Fruit fly (Drosophila melanogaster) whole organism, prepupa: ENCODE data around the gene Tis11.

ENCODE experiments used
- CG10631 ChIP-seq: fragments of 200-800 bp; sonication (Bioruptor generic); optimal IDR thresholded peaks from 2 replicates; lab custom pipeline; 2016; ENCODE audit warnings: missing biosample characterization, missing genetic modification characterization
- CG10669 ChIP-seq: fragments of 200-800 bp; sonication (Bioruptor generic); optimal IDR thresholded peaks from 3 replicates; lab custom pipeline; 2018; ENCODE audit warnings: missing biosample characterization, mild to moderate bottlenecking, missing genetic modification characterization, moderate library complexity
- CG11294 ChIP-seq: fragments of 200-800 bp; sonication (Bioruptor generic); IDR thresholded peaks from 2 replicates; pipeline ENCODE4 v1.3.6; 2022; ENCODE audit warnings: missing biosample characterization, missing genetic modification characterization
- CG11762 ChIP-seq: fragments of 200-800 bp; sonication (Bioruptor generic); optimal IDR thresholded peaks from 3 replicates; lab custom pipeline; 2016; ENCODE audit warnings: missing biosample characterization, missing genetic modification characterization; ENCODE audit not compliant: insufficient read depth
- CG11902 ChIP-seq: fragments of 200-800 bp; sonication (Bioruptor generic); optimal IDR thresholded peaks from 3 replicates; lab custom pipeline; 2016; ENCODE audit warnings: missing biosample characterization, missing genetic modification characterization
- CG15336 ChIP-seq: fragments of 200-800 bp; sonication (Bioruptor generic); IDR thresholded peaks from 2 replicates; pipeline ENCODE4 v1.3.6; 2022; ENCODE audit warnings: missing biosample characterization, missing genetic modification characterization
- CG1621 ChIP-seq: fragments of 200-800 bp; sonication (Bioruptor generic); optimal IDR thresholded peaks from 3 replicates; lab custom pipeline; 2018; ENCODE audit warnings: missing biosample characterization, mild to moderate bottlenecking, missing genetic modification characterization
- CG16779 ChIP-seq: fragments of 200-800 bp; sonication (Bioruptor generic); optimal IDR thresholded peaks from 3 replicates; lab custom pipeline; 2017; ENCODE audit warnings: missing biosample characterization, mild to moderate bottlenecking, missing genetic modification characterization
- CG3032 ChIP-seq: fragments of 200-800 bp; optimal IDR thresholded peaks from 2 replicates; lab custom pipeline; 2019; ENCODE audit warnings: missing biosample characterization, mild to moderate bottlenecking, missing genetic modification characterization, moderate library complexity
- CG31627 ChIP-seq: fragments of 200-800 bp; sonication (Bioruptor generic); optimal IDR thresholded peaks from 3 replicates; lab custom pipeline; 2016; ENCODE audit warnings: missing biosample characterization, missing genetic modification characterization
- CG34406 ChIP-seq: fragments of 200-800 bp; sonication (Bioruptor generic); optimal IDR thresholded peaks from 3 replicates; lab custom pipeline; 2016; ENCODE audit warnings: missing biosample characterization, missing genetic modification characterization
- CG3919 ChIP-seq: fragments of 200-800 bp; sonication (Bioruptor generic); optimal IDR thresholded peaks from 3 replicates; lab custom pipeline; 2016; ENCODE audit warnings: missing biosample characterization, missing genetic modification characterization
- CG4318 ChIP-seq: fragments of 200-800 bp; sonication (Bioruptor generic); optimal IDR thresholded peaks from 3 replicates; lab custom pipeline; 2017; ENCODE audit warnings: missing biosample characterization, mild to moderate bottlenecking, missing genetic modification characterization
- CG6163 ChIP-seq: fragments of 200-800 bp; sonication (Bioruptor generic); IDR thresholded peaks from 3 replicates; pipeline ENCODE4 v1.3.6; 2022; ENCODE audit warnings: missing biosample characterization, missing genetic modification characterization
- CG6276 ChIP-seq: fragments of 200-800 bp; sonication (Bioruptor generic); optimal IDR thresholded peaks from 2 replicates; lab custom pipeline; 2017; ENCODE audit warnings: missing biosample characterization, mild to moderate bottlenecking, missing genetic modification characterization
- CG6792 ChIP-seq: fragments of 200-800 bp; sonication (Bioruptor generic); optimal IDR thresholded peaks from 3 replicates; lab custom pipeline; 2016; ENCODE audit warnings: missing biosample characterization, missing genetic modification characterization
- CG6808 ChIP-seq: fragments of 200-800 bp; sonication (Bioruptor generic); optimal IDR thresholded peaks from 3 replicates; lab custom pipeline; 2017; ENCODE audit warnings: missing biosample characterization, missing genetic modification characterization, mild to moderate bottlenecking, moderate library complexity, missing genetic modification reagents
- CG7368 ChIP-seq: fragments of 200-800 bp; sonication (Bioruptor generic); optimal IDR thresholded peaks from 3 replicates; lab custom pipeline; 2016; ENCODE audit warnings: missing biosample characterization, missing genetic modification characterization
- CG8119 ChIP-seq: fragments of 200-800 bp; sonication (Bioruptor generic); IDR thresholded peaks from 3 replicates; pipeline ENCODE4 v1.3.6; 2022; ENCODE audit warnings: missing biosample characterization, missing genetic modification characterization
- CG8319 ChIP-seq: fragments of 200-800 bp; sonication (Bioruptor generic); optimal IDR thresholded peaks from 3 replicates; lab custom pipeline; 2016; ENCODE audit warnings: missing biosample characterization, missing genetic modification characterization
- CG8632 ChIP-seq: fragments of 200-800 bp; sonication (Bioruptor generic); optimal IDR thresholded peaks from 3 replicates; lab custom pipeline; 2016; ENCODE audit warnings: missing biosample characterization, missing genetic modification characterization
- CG9139 ChIP-seq: fragments of 200-800 bp; sonication (Bioruptor generic); optimal IDR thresholded peaks from 3 replicates; lab custom pipeline; 2017; ENCODE audit warnings: missing biosample characterization, mild to moderate bottlenecking, missing genetic modification characterization
- Eip75B ChIP-seq: fragments of 200-800 bp; sonication (Bioruptor generic); optimal IDR thresholded peaks from 3 replicates; lab custom pipeline; 2016; ENCODE audit warnings: missing biosample characterization, missing genetic modification characterization
- Eip78C ChIP-seq: fragments of 200-800 bp; sonication (Bioruptor generic); peaks from one replicate; lab custom pipeline; 2016; ENCODE audit warnings: missing biosample characterization, missing genetic modification characterization
- Eip93F ChIP-seq: fragments of 200-800 bp; sonication (Bioruptor generic); optimal IDR thresholded peaks from 2 replicates; lab custom pipeline; 2016; ENCODE audit warnings: missing biosample characterization, mild to moderate bottlenecking, missing genetic modification characterization
- Ets21C ChIP-seq: fragments of 200-800 bp; sonication (Bioruptor generic); optimal IDR thresholded peaks from 3 replicates; lab custom pipeline; 2016; ENCODE audit warnings: missing biosample characterization, missing genetic modification characterization
- Ets96B ChIP-seq: fragments of 200-800 bp; optimal IDR thresholded peaks from 2 replicates; lab custom pipeline; 2019; ENCODE audit warnings: missing biosample characterization, mild to moderate bottlenecking, missing genetic modification characterization, moderate library complexity
- Gug ChIP-seq: fragments of 200-800 bp; sonication (Bioruptor generic); IDR thresholded peaks from 2 replicates; pipeline ENCODE4 v1.3.6; 2022; ENCODE audit warnings: missing biosample characterization, missing genetic modification characterization
- Hr38 ChIP-seq: sonication (Bioruptor generic); optimal IDR thresholded peaks from 2 replicates; lab custom pipeline; 2016; ENCODE audit warnings: missing biosample characterization, missing genetic modification characterization
- Hr39 ChIP-seq: fragments of 200-800 bp; sonication (Bioruptor generic); optimal IDR thresholded peaks from 2 replicates; lab custom pipeline; 2016; ENCODE audit warnings: missing biosample characterization, missing genetic modification characterization
- Met ChIP-seq: fragments of 200-800 bp; sonication (Bioruptor generic); optimal IDR thresholded peaks from 3 replicates; lab custom pipeline; 2016; ENCODE audit warnings: missing biosample characterization, missing genetic modification characterization
- Smox ChIP-seq: fragments of 200-800 bp; sonication (Bioruptor generic); optimal IDR thresholded peaks from 3 replicates; lab custom pipeline; 2016; ENCODE audit warnings: missing biosample characterization, missing genetic modification characterization
- Sox15 ChIP-seq: fragments of 200-800 bp; sonication (Bioruptor generic); optimal IDR thresholded peaks from 3 replicates; lab custom pipeline; 2016; ENCODE audit warnings: missing biosample characterization, missing genetic modification characterization
- achi ChIP-seq: fragments of 200-800 bp; sonication (Bioruptor generic); optimal IDR thresholded peaks from 3 replicates; lab custom pipeline; 2016; ENCODE audit warnings: missing biosample characterization, missing genetic modification characterization
- acj6 ChIP-seq: fragments of 200-800 bp; sonication (Bioruptor generic); optimal IDR thresholded peaks from 3 replicates; lab custom pipeline; 2016; ENCODE audit warnings: missing biosample characterization, missing genetic modification characterization
- cyc ChIP-seq: fragments of 200-800 bp; sonication (Bioruptor generic); optimal IDR thresholded peaks from 3 replicates; lab custom pipeline; 2016; ENCODE audit warnings: missing biosample characterization, missing genetic modification characterization
- dac ChIP-seq: fragments of 200-800 bp; sonication (Bioruptor generic); optimal IDR thresholded peaks from 2 replicates; lab custom pipeline; 2017; ENCODE audit warnings: missing biosample characterization, mild to moderate bottlenecking, missing genetic modification characterization
- dsx ChIP-seq: fragments of 200-800 bp; optimal IDR thresholded peaks from 3 replicates; lab custom pipeline; 2019; ENCODE audit warnings: missing biosample characterization, mild to moderate bottlenecking, missing genetic modification characterization, moderate library complexity; ENCODE audit not compliant: poor library complexity, severe bottlenecking
- esn ChIP-seq: fragments of 200-800 bp; sonication (Bioruptor generic); optimal IDR thresholded peaks from 2 replicates; lab custom pipeline; 2016; ENCODE audit warnings: missing biosample characterization, mild to moderate bottlenecking, missing genetic modification characterization, moderate library complexity
- fkh ChIP-seq: fragments of 200-800 bp; sonication (Bioruptor generic); optimal IDR thresholded peaks from 3 replicates; lab custom pipeline; 2017; ENCODE audit warnings: missing biosample characterization, mild to moderate bottlenecking, missing genetic modification characterization, moderate library complexity
- net ChIP-seq: fragments of 200-800 bp; sonication (Bioruptor generic); optimal IDR thresholded peaks from 3 replicates; lab custom pipeline; 2016; ENCODE audit warnings: missing biosample characterization, missing genetic modification characterization
- pdm3 ChIP-seq: fragments of 200-800 bp; sonication (Bioruptor generic); optimal IDR thresholded peaks from 3 replicates; lab custom pipeline; 2016; ENCODE audit warnings: missing biosample characterization, missing genetic modification characterization
- salr ChIP-seq, 2 experiments: fragments of 200-800 bp; sonication (Bioruptor generic); optimal IDR thresholded peaks; 3 replicates each; lab custom pipeline; 2016 to 2018; ENCODE audit warnings: missing biosample characterization in 2 of 2, missing genetic modification characterization in 2 of 2, mild to moderate bottlenecking in 1 of 2
- svp ChIP-seq: fragments of 200-800 bp; sonication (Bioruptor generic); peaks from one replicate; lab custom pipeline; 2016; ENCODE audit warnings: missing biosample characterization, missing genetic modification characterization
- vri ChIP-seq: fragments of 200-800 bp; sonication (Bioruptor generic); optimal IDR thresholded peaks from 3 replicates; lab custom pipeline; 2016; ENCODE audit warnings: missing biosample characterization, mild to moderate bottlenecking, missing genetic modification characterization

The Tis11 gene

dm6 chrX:12699095-12699750 is 40.0 kb downstream of the Tis11 start (continued):
- peak; percentile 72 for TF ChIP-seq esn
- no peak for TF ChIP-seq CG6276
- TF ChIP-seq CG11762: peak; percentile 17
- no peak for TF ChIP-seq CG11294 (GFP tag; lab: Robert Waterston, UW)
- peak; percentile 27 for TF ChIP-seq CG16779 (tag; lab: Kevin White, UChicago)
- TF ChIP-seq Sox15 (GFP tag; lab: Kevin White, UChicago): peak; percentile 9
- TF ChIP-seq CG31627 (GFP tag; lab: Kevin White, UChicago): peak; percentile 64
- no peak for TF ChIP-seq dac (GFP tag; lab: Kevin White, UChicago)
- peak; percentile 55 for TF ChIP-seq cyc
- peak; percentile 63 for TF ChIP-seq Eip75B (GFP tag; lab: Kevin White, UChicago)
- peak; percentile 70 for TF ChIP-seq CG10669 (GFP tag; lab: Kevin White, UChicago)
- peak; percentile 35 for TF ChIP-seq CG8319 (GFP tag; lab: Kevin White, UChicago)
- TF ChIP-seq CG6808: peak; percentile 63
- no peak for TF ChIP-seq CG4318 (GFP tag; lab: Kevin White, UChicago)
- TF ChIP-seq Hr38 (GFP tag; lab: Kevin White, UChicago): no peak
- peak; percentile 41 for TF ChIP-seq CG9139
- TF ChIP-seq CG8119 (GFP tag; lab: Robert Waterston, UW): peak; percentile 40; the same call in 2 of the 3 replicates
- TF ChIP-seq Met (GFP tag; lab: Kevin White, UChicago): peak; percentile 75
- TF ChIP-seq Hr39: peak; percentile 59
- peak; percentile 62 for TF ChIP-seq CG8632
- peak; percentile 83 for TF ChIP-seq CG6163 (GFP tag; lab: Robert Waterston, UW)
- no peak for TF ChIP-seq fkh (GFP tag; lab: Kevin White, UChicago)
- peak; percentile 83 for TF ChIP-seq svp (GFP tag; lab: Kevin White, UChicago)
- peak; percentile 21 for TF ChIP-seq Ets21C
- peak; percentile 43 for TF ChIP-seq net (GFP tag; lab: Kevin White, UChicago)
- TF ChIP-seq Gug: 0 out of 2 replicates have a peak, but pooled peaks have one; percentile 34
- peak; percentile 56 for TF ChIP-seq dsx (GFP tag; lab: Kevin White, UChicago)
- TF ChIP-seq Smox (GFP tag; lab: Kevin White, UChicago): peak; percentile 54
- peak; percentile 57 for TF ChIP-seq pdm3 (GFP tag; lab: Kevin White, UChicago)
- TF ChIP-seq acj6: peak; percentile 61
- TF ChIP-seq CG11902 (GFP tag; lab: Kevin White, UChicago): peak; percentile 16
- peak; percentile 27 for TF ChIP-seq CG1621 (tag; lab: Kevin White, UChicago)
- TF ChIP-seq vri: no peak
- peak; percentile 54 for TF ChIP-seq CG10631 (GFP tag; lab: Kevin White, UChicago)
- TF ChIP-seq Eip78C (GFP tag; lab: Kevin White, UChicago): peak; percentile 94
- peak; percentile 55 for TF ChIP-seq CG34406 (GFP tag; lab: Kevin White, UChicago)

dm6 chrX:12705554-12705953 is 46.3 kb downstream of the Tis11 start, which contains the start of gene CG15725:
TSS of gene CG15725 (plus strand) at chrX:12705854.
- no peak for TF ChIP-seq CG3919 (GFP tag; lab: Kevin White, UChicago)
- TF ChIP-seq Sox15 (GFP tag; lab: Kevin White, UChicago): no peak
- TF ChIP-seq salr (GFP tag; optimal IDR thresholded peaks at IDR 0.05; lab: Kevin White, UChicago): no peak
- TF ChIP-seq CG3032 (tag; lab: Kevin White, UChicago): no peak
- TF ChIP-seq CG10669 (GFP tag; lab: Kevin White, UChicago): no peak
- TF ChIP-seq CG6792 (GFP tag; lab: Kevin White, UChicago): no peak
- TF ChIP-seq Gug: no peak
- TF ChIP-seq achi (GFP tag; lab: Kevin White, UChicago): no peak
- TF ChIP-seq CG15336: no peak
- TF ChIP-seq CG31627 (GFP tag; lab: Kevin White, UChicago): no peak
- TF ChIP-seq Eip75B (GFP tag; lab: Kevin White, UChicago): no peak
- TF ChIP-seq acj6: no peak
- no peak for TF ChIP-seq Ets96B (tag; lab: Kevin White, UChicago)
- TF ChIP-seq CG9139: no peak
- no peak for TF ChIP-seq Eip93F
- TF ChIP-seq Hr39: no peak
- no peak for TF ChIP-seq CG7368
- TF ChIP-seq CG10631 (GFP tag; lab: Kevin White, UChicago): no peak
